Worm (Caenorhabditis elegans) whole organism, midembryonic: ENCODE data around the gene Y66A7A.4.

Source experiments
- T22C8.4 ChIP-seq: fragments of 200-800 bp; sonication (Bioruptor generic); IDR thresholded peaks from 2 replicates; pipeline ENCODE4 v1.3.6; 2022; ENCODE audit warnings: missing genetic modification characterization, missing compliant biosample characterization
- flt-1 ChIP-seq: fragments of 200-800 bp; sonication (Bioruptor generic); IDR thresholded peaks from 2 replicates; pipeline ENCODE4 v1.3.6; 2022; ENCODE audit warnings: missing genetic modification characterization, missing compliant biosample characterization
- tab-1 ChIP-seq: fragments of 200-800 bp; sonication (Bioruptor generic); IDR thresholded peaks from 2 replicates; pipeline ENCODE4 v1.3.6; 2022; ENCODE audit warnings: missing genetic modification characterization, missing compliant biosample characterization

DNA sequence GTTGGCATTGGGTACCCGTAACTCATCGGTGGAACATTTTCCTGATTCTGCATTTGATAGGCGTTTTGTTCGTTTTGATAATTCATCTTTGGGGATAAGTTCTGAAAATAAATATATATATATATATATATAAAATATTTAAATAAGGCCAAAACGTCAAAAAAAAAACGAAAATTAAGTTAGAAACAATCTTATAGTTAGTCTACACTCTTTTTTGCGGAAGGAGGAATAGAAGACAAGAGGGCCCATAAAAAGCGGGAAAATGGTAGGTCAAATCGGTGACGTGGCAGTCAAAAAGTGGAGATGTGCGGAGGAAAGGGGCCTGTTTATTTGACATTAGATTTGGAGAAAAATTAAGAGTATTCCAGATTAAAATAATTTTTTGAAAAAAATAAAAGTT, 24.3 kb downstream of the Y66A7A.4 start, which contains the start of gene tbx-33:
- TF ChIP-seq T22C8.4 (GFP tag; lab: Robert Waterston, UW) (no peak), flt-1 (GFP tag; lab: Robert Waterston, UW) (no peak), tab-1 (GFP tag; lab: Robert Waterston, UW) (no peak)
